Worm (Caenorhabditis elegans) whole organism, L1 larva: ENCODE measurements around the gene faah-4.

Experiments used
- C04F5.9 ChIP-seq: sonication (generic microtip); optimal IDR thresholded peaks from 2 replicates; lab custom pipeline; 2016; ENCODE audit warnings: missing genetic modification characterization, missing compliant biosample characterization
- C34B4.2 ChIP-seq: sonication (generic microtip); optimal IDR thresholded peaks from 2 replicates; lab custom pipeline; 2017; ENCODE audit warnings: mild to moderate bottlenecking, missing genetic modification characterization, missing compliant biosample characterization
- F16B12.6 ChIP-seq: fragments of 150-350 bp; optimal IDR thresholded peaks from 2 replicates; lab custom pipeline; 2014; ENCODE audit warnings: missing biosample characterization, missing genetic modification characterization
- Y116A8C.19 ChIP-seq: sonication (generic microtip); optimal IDR thresholded peaks from 2 replicates; lab custom pipeline; 2016; ENCODE audit warnings: missing compliant biosample characterization, missing genetic modification characterization, borderline replicate concordance
- ceh-8 ChIP-seq: fragments of 200-800 bp; sonication (Bioruptor generic); optimal IDR thresholded peaks from 2 replicates; lab custom pipeline; 2018; ENCODE audit warnings: mild to moderate bottlenecking, missing genetic modification characterization, moderate library complexity, missing compliant biosample characterization
- ces-1 ChIP-seq: fragments of 150-350 bp; optimal IDR thresholded peaks from 2 replicates; lab custom pipeline; 2014; ENCODE audit warnings: missing biosample characterization, missing genetic modification reagents, missing genetic modification characterization
- dsc-1 ChIP-seq: sonication (generic microtip); optimal IDR thresholded peaks from 2 replicates; lab custom pipeline; 2016; ENCODE audit warnings: mild to moderate bottlenecking, missing genetic modification characterization, missing compliant biosample characterization
- efl-1 ChIP-seq, 4 experiments: fragments of 150-350 bp; optimal IDR thresholded peaks in 3 of 4; peaks in 1 of 4; 1 replicate in 1 of 4; 2 replicates in 3 of 4; lab custom pipeline; 2014; ENCODE audit warnings: missing biosample characterization in 2 of 4, missing genetic modification characterization in 2 of 4, missing genetic modification reagents in 2 of 4
- efl-3 ChIP-seq: fragments of 200-800 bp; sonication (Bioruptor generic); optimal IDR thresholded peaks from 2 replicates; lab custom pipeline; 2018; ENCODE audit warnings: mild to moderate bottlenecking, missing genetic modification characterization, missing compliant biosample characterization
- egl-27 ChIP-seq, 2 experiments: fragments of 150-350 bp in 1 of 2; sonication (generic microtip); optimal IDR thresholded peaks; 3 replicates each; lab custom pipeline; 2017 to 2018; ENCODE audit warnings: missing biosample characterization in 2 of 2, missing genetic modification characterization in 2 of 2, missing genetic modification reagents in 2 of 2
- elt-3 ChIP-seq, 6 experiments: fragments of 150-350 bp in 1 of 6; sonication (generic microtip); optimal IDR thresholded peaks; 2 replicates each; lab custom pipeline; 2017 to 2018; ENCODE audit warnings: missing biosample characterization in 6 of 6, missing genetic modification characterization in 6 of 6, inconsistent platforms in 1 of 6
- ets-5 ChIP-seq: fragments of 200-800 bp; sonication (Bioruptor generic); IDR thresholded peaks from 2 replicates; pipeline ENCODE4 v1.3.6; 2022; ENCODE audit warnings: missing genetic modification characterization, missing compliant biosample characterization
- fkh-8 ChIP-seq: sonication (generic microtip); optimal IDR thresholded peaks from 2 replicates; lab custom pipeline; 2016; ENCODE audit warnings: mild to moderate bottlenecking, missing genetic modification characterization, missing compliant biosample characterization
- irx-1 ChIP-seq: sonication (generic microtip); optimal IDR thresholded peaks from 2 replicates; lab custom pipeline; 2016; ENCODE audit warnings: missing genetic modification characterization, missing compliant biosample characterization
- lin-14 ChIP-seq: fragments of 200-800 bp; sonication (Bioruptor generic); optimal IDR thresholded peaks from 2 replicates; lab custom pipeline; 2018; ENCODE audit warnings: mild to moderate bottlenecking, missing genetic modification characterization, moderate library complexity, missing compliant biosample characterization
- lin-35 ChIP-seq, 2 experiments: fragments of 150-350 bp; optimal IDR thresholded peaks; 2 replicates each; lab custom pipeline; 2014; ENCODE audit warnings: missing biosample characterization in 2 of 2, missing genetic modification characterization in 2 of 2, missing genetic modification reagents in 2 of 2
- lin-39 ChIP-seq: fragments of 150-350 bp; optimal IDR thresholded peaks from 2 replicates; lab custom pipeline; 2014; ENCODE audit warnings: missing biosample characterization, missing genetic modification reagents, missing genetic modification characterization
- lsy-2 ChIP-seq, 2 experiments: fragments of 150-350 bp; optimal IDR thresholded peaks; 2 replicates each; lab custom pipeline; 2014; ENCODE audit warnings: missing biosample characterization in 2 of 2, missing genetic modification characterization in 2 of 2
- mdl-1 ChIP-seq, 2 experiments: fragments of 150-350 bp; optimal IDR thresholded peaks; 2 replicates each; lab custom pipeline; 2014 to 2017; ENCODE audit warnings: missing biosample characterization in 2 of 2, missing genetic modification characterization in 2 of 2, inconsistent platforms in 1 of 2
- mef-2 ChIP-seq: fragments of 150-350 bp; optimal IDR thresholded peaks from 2 replicates; lab custom pipeline; 2014; ENCODE audit warnings: missing biosample characterization, missing genetic modification characterization
- nhr-12 ChIP-seq: sonication (generic microtip); optimal IDR thresholded peaks from 2 replicates; lab custom pipeline; 2017; ENCODE audit warnings: missing biosample characterization, missing genetic modification characterization
- nhr-19 ChIP-seq: fragments of 200-800 bp; sonication (Bioruptor generic); conservative IDR thresholded peaks from 2 replicates; pipeline ENCODE4 v1.3.6; 2022; ENCODE audit warnings: missing genetic modification characterization, missing compliant biosample characterization
- nhr-20 ChIP-seq: sonication (generic microtip); optimal IDR thresholded peaks from 2 replicates; lab custom pipeline; 2016; ENCODE audit warnings: mild to moderate bottlenecking, missing genetic modification characterization, missing compliant biosample characterization
- nhr-237 ChIP-seq: fragments of 150-350 bp; optimal IDR thresholded peaks from 2 replicates; lab custom pipeline; 2014; ENCODE audit warnings: missing biosample characterization, missing genetic modification characterization
- nhr-47 ChIP-seq: sonication (generic microtip); optimal IDR thresholded peaks from 2 replicates; lab custom pipeline; 2016; ENCODE audit warnings: mild to moderate bottlenecking, missing genetic modification characterization, moderate library complexity, missing compliant biosample characterization
- nhr-71 ChIP-seq: sonication (generic microtip); optimal IDR thresholded peaks from 2 replicates; lab custom pipeline; 2016; ENCODE audit warnings: mild to moderate bottlenecking, missing genetic modification characterization, moderate library complexity, missing compliant biosample characterization
- nhr-76 ChIP-seq: sonication (generic microtip); optimal IDR thresholded peaks from 2 replicates; lab custom pipeline; 2017; ENCODE audit warnings: missing biosample characterization, missing genetic modification characterization
- nhr-85 ChIP-seq: sonication (generic microtip); peaks from one replicate; lab custom pipeline; 2016; ENCODE audit warnings: missing genetic modification characterization, inconsistent platforms, missing compliant biosample characterization
- pqm-1 ChIP-seq: sonication (generic microtip); optimal IDR thresholded peaks from 3 replicates; lab custom pipeline; 2017; ENCODE audit warnings: missing biosample characterization, missing genetic modification characterization
- rnt-1 ChIP-seq: sonication (generic microtip); optimal IDR thresholded peaks from 2 replicates; lab custom pipeline; 2016; ENCODE audit warnings: mild to moderate bottlenecking, missing genetic modification characterization, moderate library complexity, missing compliant biosample characterization
- skn-1 ChIP-seq: fragments of 150-350 bp; optimal IDR thresholded peaks from 2 replicates; lab custom pipeline; 2014; ENCODE audit warnings: missing biosample characterization, missing genetic modification characterization
- snpc-4 ChIP-seq: fragments of 150-350 bp; optimal IDR thresholded peaks from 2 replicates; lab custom pipeline; 2014; ENCODE audit warnings: missing biosample characterization, missing genetic modification characterization
- snu-23 ChIP-seq: sonication (generic microtip); optimal IDR thresholded peaks from 2 replicates; lab custom pipeline; 2016; ENCODE audit warnings: missing genetic modification characterization, missing compliant biosample characterization
- sox-4 ChIP-seq: sonication (generic microtip); optimal IDR thresholded peaks from 2 replicates; lab custom pipeline; 2016; ENCODE audit warnings: missing genetic modification characterization, missing compliant biosample characterization
- sup-37 ChIP-seq: fragments of 200-800 bp; sonication (Bioruptor generic); optimal IDR thresholded peaks from 2 replicates; lab custom pipeline; 2018; ENCODE audit warnings: mild to moderate bottlenecking, missing genetic modification characterization, missing compliant biosample characterization
- swsn-7 ChIP-seq: sonication (generic microtip); optimal IDR thresholded peaks from 2 replicates; lab custom pipeline; 2016; ENCODE audit warnings: missing genetic modification characterization, missing compliant biosample characterization
- unc-30 ChIP-seq: sonication (generic microtip); optimal IDR thresholded peaks from 2 replicates; lab custom pipeline; 2017; ENCODE audit warnings: missing biosample characterization, missing genetic modification characterization
- unc-98 ChIP-seq: fragments of 200-800 bp; sonication (Bioruptor generic); IDR thresholded peaks from 2 replicates; pipeline ENCODE4 v1.3.6; 2022; ENCODE audit warnings: missing genetic modification characterization, missing compliant biosample characterization
- vab-15 ChIP-seq: sonication (generic microtip); optimal IDR thresholded peaks from 2 replicates; lab custom pipeline; 2017; ENCODE audit warnings: missing genotype, mild to moderate bottlenecking, missing genetic modification characterization, missing compliant biosample characterization
- xbp-1 ChIP-seq: sonication (generic microtip); optimal IDR thresholded peaks from 2 replicates; lab custom pipeline; 2016; ENCODE audit warnings: missing genetic modification characterization, missing compliant biosample characterization

The faah-4 gene

DNA sequence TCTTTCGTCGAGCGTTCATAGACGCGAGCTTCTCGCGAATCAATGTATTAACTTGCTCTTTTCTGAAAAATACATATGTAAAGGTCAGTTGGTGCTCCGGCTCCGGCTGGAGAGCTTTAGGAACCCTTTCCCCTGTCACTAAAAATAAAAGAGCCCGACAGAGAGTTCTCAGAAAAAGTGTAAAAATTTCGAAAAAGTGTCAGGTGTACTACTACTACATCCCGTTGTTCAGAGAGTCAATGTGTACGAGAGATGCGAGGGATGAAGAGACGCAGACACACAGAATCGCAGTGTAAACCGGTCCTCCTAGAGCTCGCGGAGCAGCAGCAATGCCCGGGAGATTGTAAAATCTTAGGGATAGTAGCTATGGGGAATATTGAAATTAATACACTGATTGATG is 33.0 kb upstream of the faah-4 start:
- TF ChIP-seq lin-39 (tag; lab: Kevin White, UChicago) (peak; percentile 40), lsy-2 (tag; optimal IDR thresholded peaks at IDR 0.05; lab: Kevin White, UChicago) (peak; percentile 25 to 58), C04F5.9 (tag; lab: Kevin White, UChicago) (peak; percentile 30), snu-23 (GFP tag; lab: Kevin White, UChicago) (peak; percentile 64), nhr-19 (peak; percentile 64), nhr-237 (tag; lab: Kevin White, UChicago) (no peak), nhr-12 (no peak), mdl-1 (tag; optimal IDR thresholded peaks at IDR 0.05; lab: Kevin White, UChicago) (peak in 1 of 2 experiments; percentile 2), rnt-1 (tag; lab: Kevin White, UChicago) (peak; percentile 87), dsc-1 (tag; lab: Kevin White, UChicago) (peak; percentile 10), skn-1 (peak; percentile 19), elt-3 (tag; optimal IDR thresholded peaks at IDR 0.05; lab: Kevin White, UChicago) (no peak), xbp-1 (tag; lab: Kevin White, UChicago) (peak; percentile 11), snpc-4 (no peak), efl-1 (optimal IDR thresholded peaks at IDR 0.05; lab: Kevin White, UChicago) (peak; percentile 19 to 27), efl-1 (GFP tag; optimal IDR thresholded peaks at IDR 0.05 in 1 of 2; lab: Kevin White, UChicago) (peak; percentile 26 to 90), nhr-71 (tag; lab: Kevin White, UChicago) (peak; percentile 88), nhr-20 (peak; percentile 30), irx-1 (no peak), ceh-8 (GFP tag; lab: Kevin White, UChicago) (no peak), mef-2 (tag; lab: Kevin White, UChicago) (peak; percentile 38), nhr-85 (no peak), nhr-47 (peak; percentile 54), F16B12.6 (tag; lab: Kevin White, UChicago) (no peak), swsn-7 (peak; percentile 46), unc-98 (GFP tag; lab: Robert Waterston, UW) (peak; percentile 69), unc-30 (tag; lab: Kevin White, UChicago) (no peak), lin-14 (GFP tag; lab: Kevin White, UChicago) (peak; percentile 85), C34B4.2 (tag; lab: Kevin White, UChicago) (no peak)
- TF ChIP-seq, all 84 proteins: peak for 18

DNA sequence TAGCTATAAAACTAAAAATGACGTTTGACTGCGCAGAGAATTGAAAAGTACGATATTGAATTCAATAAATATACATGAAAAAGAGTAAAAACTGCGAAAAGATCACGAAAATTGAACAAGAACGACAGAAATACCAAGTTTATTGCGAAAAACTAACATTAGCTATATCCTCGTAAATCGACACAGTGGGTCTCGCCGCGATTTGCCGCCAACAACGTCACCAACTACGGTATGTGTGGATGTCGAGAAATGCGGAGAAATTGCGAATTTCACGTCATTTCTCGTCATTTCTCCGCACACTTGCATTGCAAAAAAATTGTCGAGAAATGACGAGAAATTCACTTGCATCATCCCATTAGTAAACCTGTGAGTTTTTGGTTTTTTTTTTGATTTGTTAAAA is 30.3 kb upstream of the faah-4 start:
- TF ChIP-seq C04F5.9 (tag; lab: Kevin White, UChicago) (peak; percentile 97), lsy-2 (tag; optimal IDR thresholded peaks at IDR 0.05; lab: Kevin White, UChicago) (peak in 1 of 2 experiments; percentile 27)

DNA sequence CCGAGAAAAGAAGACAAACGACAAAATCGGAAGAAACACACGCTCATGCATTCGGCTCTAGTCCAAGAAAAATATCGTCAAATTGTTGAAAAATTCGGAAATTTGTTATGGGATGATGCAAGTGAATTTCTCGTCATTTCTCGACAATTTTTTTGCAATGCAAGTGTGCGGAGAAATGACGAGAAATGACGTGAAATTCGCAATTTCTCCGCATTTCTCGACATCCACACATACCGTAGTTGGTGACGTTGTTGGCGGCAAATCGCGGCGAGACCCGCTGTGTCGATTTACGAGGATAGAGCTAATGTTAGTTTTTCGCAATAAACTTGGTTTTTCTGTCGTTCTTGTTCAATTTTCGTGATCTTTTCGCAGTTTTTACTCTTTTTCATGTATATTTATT is 29.6 kb upstream of the faah-4 start:
- peak; percentile 97 for TF ChIP-seq C04F5.9 (tag; lab: Kevin White, UChicago)
- TF ChIP-seq lsy-2 (tag; optimal IDR thresholded peaks at IDR 0.05; lab: Kevin White, UChicago): peak in 1 of 2 experiments; percentile 2

DNA sequence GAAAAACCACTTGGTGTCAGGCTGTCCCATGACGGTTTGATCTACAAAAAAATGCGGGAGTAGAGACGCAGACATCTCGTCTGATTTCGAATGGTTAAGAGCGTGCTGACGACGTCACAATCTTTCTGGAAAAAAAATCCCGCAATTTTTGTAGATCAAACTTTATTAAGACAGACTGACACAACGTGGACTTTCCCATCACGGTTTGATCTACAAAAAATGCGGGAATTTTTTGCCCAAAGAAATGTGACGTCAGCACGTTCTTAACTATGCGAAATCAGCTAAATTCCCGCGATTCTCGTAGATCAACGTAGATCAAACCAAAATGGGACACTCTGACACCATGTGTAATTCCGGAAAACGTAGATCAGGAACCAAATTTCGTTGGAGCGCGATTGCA is 28.8 kb upstream of the faah-4 start:
- no peak for TF ChIP-seq swsn-7
- TF ChIP-seq sup-37 (GFP tag; lab: Kevin White, UChicago): no peak
- TF ChIP-seq nhr-71 (tag; lab: Kevin White, UChicago): no peak
- TF ChIP-seq Y116A8C.19 (tag; lab: Kevin White, UChicago): no peak
- no peak for TF ChIP-seq egl-27 (tag; optimal IDR thresholded peaks at IDR 0.05; lab: Kevin White, UChicago)
- no peak for TF ChIP-seq ets-5 (GFP tag; lab: Robert Waterston, UW)
- TF ChIP-seq sox-4 (tag; lab: Kevin White, UChicago): no peak
- no peak for TF ChIP-seq nhr-19
- TF ChIP-seq pqm-1 (tag; lab: Kevin White, UChicago): no peak
- TF ChIP-seq unc-98 (GFP tag; lab: Robert Waterston, UW): no peak
- no peak for TF ChIP-seq nhr-76
- no peak for TF ChIP-seq rnt-1 (tag; lab: Kevin White, UChicago)
- TF ChIP-seq vab-15 (tag; lab: Kevin White, UChicago): no peak
- no peak for TF ChIP-seq snu-23 (GFP tag; lab: Kevin White, UChicago)
- TF ChIP-seq ces-1 (GFP tag; lab: Kevin White, UChicago): no peak
- no peak for TF ChIP-seq efl-3 (GFP tag; lab: Kevin White, UChicago)
- no peak for TF ChIP-seq fkh-8
- TF ChIP-seq lin-35 (GFP tag; optimal IDR thresholded peaks at IDR 0.05; lab: Kevin White, UChicago): no peak
- no peak for TF ChIP-seq unc-30 (tag; lab: Kevin White, UChicago)
- no peak for TF ChIP-seq F16B12.6 (tag; lab: Kevin White, UChicago)
